Worm (Caenorhabditis elegans) whole organism, L1 larva: ENCODE results near the gene K09G1.1.

ENCODE experiments used
- C34B4.2 ChIP-seq: sonication (generic microtip); optimal IDR thresholded peaks from 2 replicates; lab custom pipeline; 2017; ENCODE audit warnings: mild to moderate bottlenecking, missing genetic modification characterization, missing compliant biosample characterization
- Y116A8C.19 ChIP-seq: sonication (generic microtip); optimal IDR thresholded peaks from 2 replicates; lab custom pipeline; 2016; ENCODE audit warnings: missing compliant biosample characterization, missing genetic modification characterization, borderline replicate concordance
- aha-1 ChIP-seq: fragments of 150-350 bp; optimal IDR thresholded peaks from 2 replicates; lab custom pipeline; 2014; ENCODE audit warnings: missing biosample characterization, missing genetic modification characterization
- alr-1 ChIP-seq: fragments of 200-800 bp; sonication (Bioruptor generic); optimal IDR thresholded peaks from 2 replicates; lab custom pipeline; 2018; ENCODE audit warnings: borderline replicate concordance, mild to moderate bottlenecking, missing genetic modification characterization, missing compliant biosample characterization
- ceh-63 ChIP-seq: fragments of 200-800 bp; sonication (Bioruptor generic); optimal IDR thresholded peaks from 2 replicates; lab custom pipeline; 2018; ENCODE audit warnings: mild to moderate bottlenecking, missing genetic modification characterization, missing compliant biosample characterization
- efl-1 ChIP-seq, 4 experiments: fragments of 150-350 bp; optimal IDR thresholded peaks in 3 of 4; peaks in 1 of 4; 1 replicate in 1 of 4; 2 replicates in 3 of 4; lab custom pipeline; 2014; ENCODE audit warnings: missing biosample characterization in 2 of 4, missing genetic modification characterization in 2 of 4, missing genetic modification reagents in 2 of 4
- efl-3 ChIP-seq: fragments of 200-800 bp; sonication (Bioruptor generic); optimal IDR thresholded peaks from 2 replicates; lab custom pipeline; 2018; ENCODE audit warnings: mild to moderate bottlenecking, missing genetic modification characterization, missing compliant biosample characterization
- fkh-10 ChIP-seq: sonication (generic microtip); optimal IDR thresholded peaks from 2 replicates; lab custom pipeline; 2017; ENCODE audit warnings: missing biosample characterization, missing genetic modification reagents, missing genetic modification characterization
- fos-1 ChIP-seq: fragments of 150-350 bp; optimal IDR thresholded peaks from 2 replicates; lab custom pipeline; 2014; ENCODE audit warnings: missing biosample characterization, missing genetic modification characterization
- grh-1 ChIP-seq: fragments of 200-800 bp; sonication (Bioruptor generic); IDR thresholded peaks from 2 replicates; pipeline ENCODE4 v1.3.6; 2022; ENCODE audit warnings: missing genetic modification reagents, missing genetic modification characterization, missing compliant biosample characterization
- hpl-2 ChIP-seq: fragments of 150-350 bp; optimal IDR thresholded peaks from 2 replicates; lab custom pipeline; 2014; ENCODE audit warnings: missing biosample characterization, missing genetic modification reagents, missing genetic modification characterization
- irx-1 ChIP-seq: sonication (generic microtip); optimal IDR thresholded peaks from 2 replicates; lab custom pipeline; 2016; ENCODE audit warnings: missing genetic modification characterization, missing compliant biosample characterization
- isw-1 ChIP-seq: fragments of 200-800 bp; sonication (Bioruptor generic); IDR thresholded peaks from 2 replicates; pipeline ENCODE4 v1.3.6; 2022; ENCODE audit warnings: missing genetic modification characterization, missing compliant biosample characterization
- jun-1 ChIP-seq: fragments of 150-350 bp; optimal IDR thresholded peaks from 2 replicates; lab custom pipeline; 2014; ENCODE audit warnings: missing biosample characterization, missing genetic modification reagents, missing genetic modification characterization
- lin-14 ChIP-seq: fragments of 200-800 bp; sonication (Bioruptor generic); optimal IDR thresholded peaks from 2 replicates; lab custom pipeline; 2018; ENCODE audit warnings: mild to moderate bottlenecking, missing genetic modification characterization, moderate library complexity, missing compliant biosample characterization
- lin-15B ChIP-seq: fragments of 150-350 bp; sonication (generic microtip); optimal IDR thresholded peaks from 3 replicates; lab custom pipeline; 2014; ENCODE audit warnings: missing biosample characterization, missing genetic modification characterization
- lin-35 ChIP-seq, 2 experiments: fragments of 150-350 bp; optimal IDR thresholded peaks; 2 replicates each; lab custom pipeline; 2014; ENCODE audit warnings: missing biosample characterization in 2 of 2, missing genetic modification characterization in 2 of 2, missing genetic modification reagents in 2 of 2
- lir-3 ChIP-seq: sonication (generic microtip); optimal IDR thresholded peaks from 2 replicates; lab custom pipeline; 2016; ENCODE audit warnings: mild to moderate bottlenecking, missing genetic modification characterization, moderate library complexity, missing compliant biosample characterization; ENCODE audit not compliant: poor library complexity
- lsy-2 ChIP-seq, 2 experiments: fragments of 150-350 bp; optimal IDR thresholded peaks; 2 replicates each; lab custom pipeline; 2014; ENCODE audit warnings: missing biosample characterization in 2 of 2, missing genetic modification characterization in 2 of 2
- mef-2 ChIP-seq: fragments of 150-350 bp; optimal IDR thresholded peaks from 2 replicates; lab custom pipeline; 2014; ENCODE audit warnings: missing biosample characterization, missing genetic modification characterization
- nhr-20 ChIP-seq: sonication (generic microtip); optimal IDR thresholded peaks from 2 replicates; lab custom pipeline; 2016; ENCODE audit warnings: mild to moderate bottlenecking, missing genetic modification characterization, missing compliant biosample characterization
- nhr-237 ChIP-seq: fragments of 150-350 bp; optimal IDR thresholded peaks from 2 replicates; lab custom pipeline; 2014; ENCODE audit warnings: missing biosample characterization, missing genetic modification characterization
- nhr-47 ChIP-seq: sonication (generic microtip); optimal IDR thresholded peaks from 2 replicates; lab custom pipeline; 2016; ENCODE audit warnings: mild to moderate bottlenecking, missing genetic modification characterization, moderate library complexity, missing compliant biosample characterization
- nhr-76 ChIP-seq: sonication (generic microtip); optimal IDR thresholded peaks from 2 replicates; lab custom pipeline; 2017; ENCODE audit warnings: missing biosample characterization, missing genetic modification characterization
- nhr-84 ChIP-seq: sonication (generic microtip); optimal IDR thresholded peaks from 2 replicates; lab custom pipeline; 2017; ENCODE audit warnings: missing biosample characterization, missing genetic modification characterization
- nhr-90 ChIP-seq: sonication (generic microtip); optimal IDR thresholded peaks from 2 replicates; lab custom pipeline; 2016; ENCODE audit warnings: mild to moderate bottlenecking, missing genetic modification characterization, missing compliant biosample characterization; ENCODE audit not compliant: poor library complexity
- pax-3 ChIP-seq: fragments of 200-800 bp; sonication (Bioruptor generic); optimal IDR thresholded peaks from 2 replicates; lab custom pipeline; 2018; ENCODE audit warnings: mild to moderate bottlenecking, missing genetic modification characterization, moderate library complexity, missing compliant biosample characterization
- pqm-1 ChIP-seq: sonication (generic microtip); optimal IDR thresholded peaks from 3 replicates; lab custom pipeline; 2017; ENCODE audit warnings: missing biosample characterization, missing genetic modification characterization
- rnt-1 ChIP-seq: sonication (generic microtip); optimal IDR thresholded peaks from 2 replicates; lab custom pipeline; 2016; ENCODE audit warnings: mild to moderate bottlenecking, missing genetic modification characterization, moderate library complexity, missing compliant biosample characterization
- skn-1 ChIP-seq: fragments of 150-350 bp; optimal IDR thresholded peaks from 2 replicates; lab custom pipeline; 2014; ENCODE audit warnings: missing biosample characterization, missing genetic modification characterization
- snpc-4 ChIP-seq: fragments of 150-350 bp; optimal IDR thresholded peaks from 2 replicates; lab custom pipeline; 2014; ENCODE audit warnings: missing biosample characterization, missing genetic modification characterization
- snu-23 ChIP-seq: sonication (generic microtip); optimal IDR thresholded peaks from 2 replicates; lab custom pipeline; 2016; ENCODE audit warnings: missing genetic modification characterization, missing compliant biosample characterization
- sox-4 ChIP-seq: sonication (generic microtip); optimal IDR thresholded peaks from 2 replicates; lab custom pipeline; 2016; ENCODE audit warnings: missing genetic modification characterization, missing compliant biosample characterization
- sup-37 ChIP-seq: fragments of 200-800 bp; sonication (Bioruptor generic); optimal IDR thresholded peaks from 2 replicates; lab custom pipeline; 2018; ENCODE audit warnings: mild to moderate bottlenecking, missing genetic modification characterization, missing compliant biosample characterization
- swsn-7 ChIP-seq: sonication (generic microtip); optimal IDR thresholded peaks from 2 replicates; lab custom pipeline; 2016; ENCODE audit warnings: missing genetic modification characterization, missing compliant biosample characterization
- tbx-2 ChIP-seq: sonication (generic microtip); optimal IDR thresholded peaks from 2 replicates; lab custom pipeline; 2016; ENCODE audit warnings: missing genetic modification characterization, missing compliant biosample characterization
- tlp-1 ChIP-seq: fragments of 150-350 bp; optimal IDR thresholded peaks from 2 replicates; lab custom pipeline; 2014; ENCODE audit warnings: missing biosample characterization, missing genetic modification characterization
- unc-130 ChIP-seq: fragments of 150-350 bp; optimal IDR thresholded peaks from 2 replicates; lab custom pipeline; 2017; ENCODE audit warnings: missing biosample characterization, missing genetic modification characterization, inconsistent platforms
- unc-30 ChIP-seq: sonication (generic microtip); optimal IDR thresholded peaks from 2 replicates; lab custom pipeline; 2017; ENCODE audit warnings: missing biosample characterization, missing genetic modification characterization
- unc-62 ChIP-seq: fragments of 150-350 bp; optimal IDR thresholded peaks from 2 replicates; lab custom pipeline; 2014; ENCODE audit warnings: missing biosample characterization, missing genetic modification reagents, missing genetic modification characterization
- unc-86 ChIP-seq: sonication (generic microtip); optimal IDR thresholded peaks from 2 replicates; lab custom pipeline; 2016; ENCODE audit warnings: missing genetic modification characterization, missing compliant biosample characterization
- unc-98 ChIP-seq: fragments of 200-800 bp; sonication (Bioruptor generic); IDR thresholded peaks from 2 replicates; pipeline ENCODE4 v1.3.6; 2022; ENCODE audit warnings: missing genetic modification characterization, missing compliant biosample characterization
- vab-15 ChIP-seq: sonication (generic microtip); optimal IDR thresholded peaks from 2 replicates; lab custom pipeline; 2017; ENCODE audit warnings: missing genotype, mild to moderate bottlenecking, missing genetic modification characterization, missing compliant biosample characterization
- zip-4 ChIP-seq: fragments of 200-800 bp; sonication (Bioruptor generic); optimal IDR thresholded peaks from 2 replicates; lab custom pipeline; 2018; ENCODE audit warnings: mild to moderate bottlenecking, missing genetic modification characterization, moderate library complexity, missing compliant biosample characterization
- ztf-11 ChIP-seq, 2 experiments: sonication (generic microtip); optimal IDR thresholded peaks; 2 replicates each; lab custom pipeline; 2016 to 2017; ENCODE audit warnings: missing genetic modification characterization in 2 of 2, missing biosample characterization in 1 of 2, missing compliant biosample characterization in 1 of 2
- ztf-4 ChIP-seq: fragments of 150-350 bp; optimal IDR thresholded peaks from 2 replicates; lab custom pipeline; 2014; ENCODE audit warnings: missing biosample characterization, missing genetic modification characterization

The K09G1.1 gene

DNA sequence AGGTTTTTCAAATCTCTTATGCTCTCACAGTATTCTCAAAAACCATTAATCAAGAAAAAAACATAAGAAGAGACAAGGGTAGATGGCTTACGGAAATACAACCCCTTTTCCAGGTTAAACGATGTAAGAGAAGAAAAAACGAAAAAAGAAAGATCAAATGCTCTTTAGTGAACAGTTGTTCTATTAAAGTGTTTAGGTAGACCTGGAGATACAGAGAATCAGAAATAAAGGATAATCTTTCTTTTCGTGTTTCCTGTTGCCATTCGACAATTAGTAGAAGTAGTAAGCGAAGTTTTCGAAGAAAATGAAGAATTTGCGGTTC lies at the start of gene K09G1.1:
K09G1.1 (plus strand) TSS at position 223 of the 322 bp plus-strand sequence.
- TF ChIP-seq unc-130 (tag; lab: Kevin White, UChicago) = no peak
- no peak for TF ChIP-seq isw-1 (GFP tag; lab: Robert Waterston, UW)
- no peak for TF ChIP-seq efl-3 (GFP tag; lab: Kevin White, UChicago)
- no peak for TF ChIP-seq skn-1 (tag; lab: Kevin White, UChicago)
- no peak for TF ChIP-seq rnt-1 (tag; lab: Kevin White, UChicago)
- TF ChIP-seq fkh-10 = no peak
- TF ChIP-seq sup-37 (GFP tag; lab: Kevin White, UChicago) = no peak
- TF ChIP-seq hpl-2 (GFP tag; lab: Kevin White, UChicago) = no peak
- TF ChIP-seq lin-15B (tag; lab: Kevin White, UChicago) = no peak
- no peak for TF ChIP-seq pqm-1 (tag; lab: Kevin White, UChicago)
- no peak for TF ChIP-seq aha-1 (tag; lab: Kevin White, UChicago)
- TF ChIP-seq sox-4 (tag; lab: Kevin White, UChicago) = no peak
- TF ChIP-seq nhr-84 (tag; lab: Kevin White, UChicago) = no peak
- no peak for TF ChIP-seq tlp-1
- TF ChIP-seq, all 84 proteins: peak for 0

DNA sequence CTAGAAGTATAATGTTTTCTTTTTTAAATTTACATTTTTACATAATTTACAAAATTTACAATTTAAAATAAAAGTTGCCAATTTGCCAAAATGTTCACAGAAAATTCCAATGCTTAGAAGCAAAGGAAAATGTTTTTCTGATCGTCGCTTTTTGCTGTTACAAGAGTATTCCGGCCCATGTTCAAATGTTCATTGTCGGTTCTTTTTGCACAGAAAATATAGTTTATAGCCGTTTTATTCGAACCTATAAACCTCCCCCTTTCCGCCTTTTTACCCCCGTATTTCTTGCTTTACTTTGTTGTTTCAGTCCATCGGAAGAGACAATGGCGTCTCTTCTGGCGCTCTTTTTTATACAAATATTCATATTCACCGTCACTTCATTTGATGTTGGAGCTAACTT lies 48.7 kb upstream of the K09G1.1 start, which contains the start of gene tag-329:
tag-329 (plus strand) TSS at position 301 of the 400 bp plus-strand sequence.
- TF ChIP-seq Y116A8C.19 (tag; lab: Kevin White, UChicago) = no peak
- TF ChIP-seq unc-30 (tag; lab: Kevin White, UChicago) = no peak
- no peak for TF ChIP-seq alr-1
- no peak for TF ChIP-seq jun-1 (tag; lab: Kevin White, UChicago)
- TF ChIP-seq nhr-90 (tag; lab: Kevin White, UChicago) = no peak
- no peak for TF ChIP-seq unc-86 (tag; lab: Kevin White, UChicago)
- no peak for TF ChIP-seq fos-1 (tag; lab: Kevin White, UChicago)
- TF ChIP-seq, all 84 proteins: peak for 0

DNA sequence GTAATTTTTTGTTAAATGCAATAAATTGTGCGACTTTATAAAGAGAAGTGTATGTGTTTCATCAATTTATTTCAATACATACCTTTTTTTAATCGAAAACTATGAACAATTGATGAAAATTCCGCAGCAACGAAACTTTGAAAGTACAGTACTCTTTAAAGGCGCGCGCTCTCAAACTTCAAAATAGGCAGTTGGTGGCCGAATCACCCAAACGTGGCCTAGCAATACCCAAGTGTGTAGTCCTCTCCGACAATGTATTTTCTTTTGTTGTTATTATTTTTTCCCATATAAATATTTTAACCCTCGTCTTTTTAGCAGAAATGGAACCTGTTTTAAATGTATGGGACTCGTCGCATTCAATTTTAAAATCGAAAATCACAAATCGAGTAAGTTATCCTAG lies 46.8 kb upstream of the K09G1.1 start, which contains the start of gene C50F4.4:
C50F4.4 (plus strand) TSS at position 267 of the 400 bp plus-strand sequence.
- TF ChIP-seq tbx-2 (tag; lab: Kevin White, UChicago) (no peak), nhr-90 (tag; lab: Kevin White, UChicago) (peak; percentile 71), ztf-4 (tag; lab: Kevin White, UChicago) (no peak), lir-3 (tag; lab: Kevin White, UChicago) (peak; percentile 77), pax-3 (tag; lab: Kevin White, UChicago) (peak; percentile 32), ztf-11 (tag; optimal IDR thresholded peaks at IDR 0.05; lab: Kevin White, UChicago) (peak in 1 of 2 experiments; percentile 67), hpl-2 (GFP tag; lab: Kevin White, UChicago) (no peak), jun-1 (tag; lab: Kevin White, UChicago) (no peak), nhr-20 (tag; lab: Kevin White, UChicago) (peak; percentile 53), efl-1 (optimal IDR thresholded peaks at IDR 0.05; lab: Kevin White, UChicago) (peak; percentile 32 to 56), efl-1 (GFP tag; optimal IDR thresholded peaks at IDR 0.05 in 1 of 2; lab: Kevin White, UChicago) (peak; percentile 49 to 94), unc-30 (tag; lab: Kevin White, UChicago) (no peak), snu-23 (peak; percentile 55), skn-1 (tag; lab: Kevin White, UChicago) (no peak), sup-37 (GFP tag; lab: Kevin White, UChicago) (no peak), aha-1 (tag; lab: Kevin White, UChicago) (no peak), C34B4.2 (tag; lab: Kevin White, UChicago) (no peak), unc-130 (tag; lab: Kevin White, UChicago) (peak; percentile 46), vab-15 (tag; lab: Kevin White, UChicago) (no peak), nhr-76 (tag; lab: Kevin White, UChicago) (no peak), lin-35 (GFP tag; optimal IDR thresholded peaks at IDR 0.05; lab: Kevin White, UChicago) (peak; percentile 29 to 33), mef-2 (no peak), tlp-1 (no peak), grh-1 (GFP tag; lab: Robert Waterston, UW) (no peak), irx-1 (peak; percentile 70), snpc-4 (tag; lab: Kevin White, UChicago) (no peak), unc-86 (tag; lab: Kevin White, UChicago) (peak; percentile 15), lin-14 (peak; percentile 50), lsy-2 (tag; optimal IDR thresholded peaks at IDR 0.05; lab: Kevin White, UChicago) (peak in 1 of 2 experiments; percentile 61), unc-98 (no peak), fkh-10 (no peak), nhr-237 (no peak), swsn-7 (tag; lab: Kevin White, UChicago) (peak; percentile 59), efl-3 (GFP tag; lab: Kevin White, UChicago) (no peak), unc-62 (GFP tag; lab: Kevin White, UChicago) (no peak), zip-4 (GFP tag; lab: Kevin White, UChicago) (no peak), nhr-47 (peak; percentile 67), ceh-63 (GFP tag; lab: Kevin White, UChicago) (no peak), isw-1 (GFP tag; lab: Robert Waterston, UW) (no peak), alr-1 (no peak), Y116A8C.19 (tag; lab: Kevin White, UChicago) (no peak)
